Worm (Caenorhabditis elegans) whole organism, early embryonic: Measurements from ENCODE around the gene C50D2.6.

Experiments
- ama-1 ChIP-seq: fragments of 150-350 bp; optimal IDR thresholded peaks from 2 replicates; lab custom pipeline; 2014
- ets-7 ChIP-seq: sonication (generic microtip); optimal IDR thresholded peaks from 2 replicates; lab custom pipeline; 2016; ENCODE audit warnings: missing genotype, missing genetic modification characterization, missing compliant biosample characterization
- flt-1 ChIP-seq: fragments of 200-800 bp; sonication (Bioruptor generic); IDR thresholded peaks from 2 replicates; pipeline ENCODE4 v1.3.6; 2022; ENCODE audit warnings: missing genetic modification characterization, missing compliant biosample characterization
- hmbx-1 ChIP-seq: sonication (generic microtip); optimal IDR thresholded peaks from 2 replicates; lab custom pipeline; 2016; ENCODE audit warnings: mild to moderate bottlenecking, missing genetic modification characterization, missing compliant biosample characterization
- pes-1 ChIP-seq: fragments of 200-800 bp; sonication (Bioruptor generic); IDR thresholded peaks from 2 replicates; pipeline ENCODE4 v1.3.6; 2022; ENCODE audit warnings: missing genetic modification reagents, missing genetic modification characterization, missing compliant biosample characterization

DNA sequence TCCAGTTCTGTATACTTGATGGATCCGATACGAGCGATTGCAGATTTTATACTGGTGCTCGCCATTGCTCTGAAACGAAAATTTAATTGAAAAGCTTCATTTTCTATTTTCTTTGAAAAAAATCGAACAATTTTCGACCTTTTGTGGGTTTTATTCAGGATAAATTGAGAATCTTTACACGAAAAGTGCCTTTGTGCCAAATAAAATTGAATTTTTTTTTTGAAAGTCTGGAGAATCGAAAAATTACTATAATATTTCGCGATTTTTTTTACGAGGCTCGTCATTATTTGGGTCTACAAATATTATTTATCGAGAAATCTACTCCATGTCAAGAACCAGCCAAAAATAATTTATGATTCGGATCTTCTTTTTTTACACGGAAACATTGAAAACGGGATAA is 42.3 kb upstream of the C50D2.6 start, which contains the start of gene F23F1.10:
- TF ChIP-seq flt-1 (no peak), hmbx-1 (no peak), pes-1 (GFP tag; lab: Robert Waterston, UW) (no peak), ama-1 (lab: Kevin White, UChicago) (no peak), ets-7 (no peak)
